Fruit fly (Drosophila melanogaster): ENCODE results near the gene CG5292.

Gene CG5292

DNA sequence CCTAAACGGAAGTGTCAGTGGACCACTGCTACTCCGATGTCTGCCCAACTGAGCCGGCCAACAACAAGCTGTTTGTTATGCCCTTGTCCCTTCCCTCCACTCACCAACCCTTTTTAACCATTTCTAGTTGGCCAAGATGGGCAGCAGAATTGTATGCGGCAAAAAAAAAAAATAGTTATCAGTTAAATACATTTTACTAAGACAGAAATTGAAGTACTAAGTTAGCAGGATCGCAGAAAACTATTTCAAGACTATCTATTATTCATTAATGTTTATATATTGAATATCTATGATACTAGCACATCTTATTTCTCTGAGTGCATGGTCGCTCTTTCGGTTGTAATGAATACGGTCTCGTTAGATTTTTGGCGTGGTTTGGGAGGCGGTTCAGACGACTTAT is 40.3 kb downstream of the CG5292 start:
- no peak for TF ChIP-seq CG16779 (tag; optimal IDR thresholded peaks at IDR 0.05)
- TF ChIP-seq topi (GFP tag; optimal IDR thresholded peaks at IDR 0.05) = no peak
- TF ChIP-seq Eip78C (GFP tag) = peak; percentile 70
- TF ChIP-seq CG3032 (tag; optimal IDR thresholded peaks at IDR 0.05) = no peak
- no peak for TF ChIP-seq OdsH (GFP tag; optimal IDR thresholded peaks at IDR 0.05)
- TF ChIP-seq Gug (GFP tag; IDR thresholded peaks at IDR 0.05) = no peak
- TF ChIP-seq net (GFP tag; optimal IDR thresholded peaks at IDR 0.05) = no peak
- TF ChIP-seq acj6 (GFP tag; optimal IDR thresholded peaks at IDR 0.05) = no peak
- no peak for TF ChIP-seq CG11294 (GFP tag; IDR thresholded peaks at IDR 0.05)
- TF ChIP-seq Hr39 (GFP tag; optimal IDR thresholded peaks at IDR 0.05) = no peak
- TF ChIP-seq Ets21C (GFP tag; optimal IDR thresholded peaks at IDR 0.05) = no peak
- peak; percentile 9 for TF ChIP-seq CG10631 (GFP tag; optimal IDR thresholded peaks at IDR 0.05)
- no peak for TF ChIP-seq cyc (GFP tag; optimal IDR thresholded peaks at IDR 0.05)
- TF ChIP-seq CG9139 (GFP tag; optimal IDR thresholded peaks at IDR 0.05) = no peak
- peak; percentile 13 for TF ChIP-seq CG3919 (GFP tag; optimal IDR thresholded peaks at IDR 0.05)
- no peak for TF ChIP-seq CG11902 (GFP tag; optimal IDR thresholded peaks at IDR 0.05)
- TF ChIP-seq dac (GFP tag; optimal IDR thresholded peaks at IDR 0.05) = no peak
- TF ChIP-seq Eip93F (GFP tag; optimal IDR thresholded peaks at IDR 0.05) = no peak
- no peak for TF ChIP-seq fd59A (GFP tag; optimal IDR thresholded peaks at IDR 0.05)
- TF ChIP-seq Sox14 (GFP tag; optimal IDR thresholded peaks at IDR 0.05) = no peak
- TF ChIP-seq CG6276 (GFP tag; optimal IDR thresholded peaks at IDR 0.05) = no peak
- 0 out of 3 replicates have a peak, but pooled peaks have one; percentile 35 for TF ChIP-seq eg (GFP tag; IDR thresholded peaks at IDR 0.05)
- TF ChIP-seq CG8319 (GFP tag; optimal IDR thresholded peaks at IDR 0.05) = no peak
- TF ChIP-seq Sox102F (GFP tag; optimal IDR thresholded peaks at IDR 0.05) = no peak
- no peak for TF ChIP-seq CG10669 (GFP tag; optimal IDR thresholded peaks at IDR 0.05)
- TF ChIP-seq Smox (GFP tag; optimal IDR thresholded peaks at IDR 0.05) = no peak
- TF ChIP-seq CG6808 (GFP tag; optimal IDR thresholded peaks at IDR 0.05) = no peak
- TF ChIP-seq CG31627 (GFP tag; optimal IDR thresholded peaks at IDR 0.05) = no peak
- TF ChIP-seq pdm3 (GFP tag; optimal IDR thresholded peaks at IDR 0.05) = no peak
- TF ChIP-seq fkh (GFP tag; optimal IDR thresholded peaks at IDR 0.05) = no peak
- TF ChIP-seq Sox15 (GFP tag; optimal IDR thresholded peaks at IDR 0.05) = no peak
- TF ChIP-seq lz (GFP tag; optimal IDR thresholded peaks at IDR 0.05) = no peak
- TF ChIP-seq CG1621 (tag; optimal IDR thresholded peaks at IDR 0.05) = no peak
- no peak for TF ChIP-seq CG11762 (GFP tag; optimal IDR thresholded peaks at IDR 0.05; ENCODE audit: insufficient read depth)
- TF ChIP-seq Hr38 (GFP tag; optimal IDR thresholded peaks at IDR 0.05) = no peak
- TF ChIP-seq Ets96B (tag; optimal IDR thresholded peaks at IDR 0.05) = no peak
- TF ChIP-seq CG6163 (GFP tag; IDR thresholded peaks at IDR 0.05) = peak; percentile 65; the same call in 2 of the 3 replicates
- TF ChIP-seq ss (GFP tag; optimal IDR thresholded peaks at IDR 0.05) = no peak
- peak; percentile 12 for TF ChIP-seq Eip75B (GFP tag; optimal IDR thresholded peaks at IDR 0.05)
- TF ChIP-seq CG34406 (GFP tag; optimal IDR thresholded peaks at IDR 0.05) = no peak
- no peak for TF ChIP-seq CG7368 (GFP tag; optimal IDR thresholded peaks at IDR 0.05)
- no peak for TF ChIP-seq Blimp-1 (GFP tag; optimal IDR thresholded peaks at IDR 0.05)
- TF ChIP-seq Hr4 (GFP tag; optimal IDR thresholded peaks at IDR 0.05) = no peak
- TF ChIP-seq Met (GFP tag; optimal IDR thresholded peaks at IDR 0.05) = no peak
- no peak for TF ChIP-seq vri (GFP tag; optimal IDR thresholded peaks at IDR 0.05)

Measured in whole organism, prepupa.